Worm (Caenorhabditis elegans): Measurements from ENCODE around the gene C39E9.8.

DNA sequence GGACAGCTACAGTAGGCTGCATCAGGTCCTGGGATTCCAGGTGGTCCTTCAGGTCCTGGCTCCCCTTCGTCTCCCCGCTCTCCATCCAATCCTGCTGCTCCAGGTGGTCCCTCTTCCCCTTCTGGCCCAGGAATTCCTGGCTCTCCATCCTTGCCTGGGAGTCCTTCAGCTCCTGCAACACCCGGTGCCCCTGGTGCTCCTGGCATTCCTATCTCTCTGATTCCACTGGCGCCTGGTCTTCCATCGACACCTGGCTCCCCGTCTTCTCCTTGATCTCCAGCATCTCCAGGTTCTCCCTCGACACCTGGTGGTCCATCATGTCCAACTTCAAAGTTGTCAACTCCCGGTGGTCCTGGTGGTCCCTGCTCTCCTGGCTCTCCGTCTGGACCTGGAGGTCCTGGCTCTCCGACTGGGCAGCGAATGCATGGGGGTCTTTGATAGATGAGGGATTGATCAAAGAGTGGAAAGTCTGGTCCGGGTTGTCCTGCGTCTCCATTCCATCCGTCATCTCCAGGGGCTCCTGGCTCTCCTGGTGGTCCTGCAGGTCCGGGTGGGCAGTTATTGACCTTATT is 10.5 kb downstream of the C39E9.8 start:
- TF ChIP-seq him-1 (tag; optimal IDR thresholded peaks at IDR 0.05): no peak
- no peak for TF ChIP-seq W03F9.2 (tag; optimal IDR thresholded peaks at IDR 0.05)

Data from whole organism, L4/young adult.